Worm (Caenorhabditis elegans) whole organism, midembryonic: ENCODE results near the gene cpar-1.

Experiments
- cog-1 ChIP-seq: sonication (generic microtip); optimal IDR thresholded peaks from 2 replicates; lab custom pipeline; 2016; ENCODE audit warnings: missing genetic modification characterization, missing compliant biosample characterization
- flt-1 ChIP-seq: fragments of 200-800 bp; sonication (Bioruptor generic); IDR thresholded peaks from 2 replicates; pipeline ENCODE4 v1.3.6; 2022; ENCODE audit warnings: missing genetic modification characterization, missing compliant biosample characterization
- med-1 ChIP-seq: sonication (generic microtip); optimal IDR thresholded peaks from 2 replicates; lab custom pipeline; 2017; ENCODE audit warnings: missing genetic modification characterization, mild to moderate bottlenecking, missing compliant biosample characterization, antibody characterized with exemption, missing genetic modification reagents; ENCODE audit not compliant: insufficient read depth
- ref-1 ChIP-seq: fragments of 200-800 bp; sonication (Bioruptor generic); conservative IDR thresholded peaks from 2 replicates; pipeline ENCODE4 v1.3.6; 2022; ENCODE audit warnings: missing genetic modification reagents, missing genetic modification characterization, missing compliant biosample characterization
- ztf-23 ChIP-seq: fragments of 200-800 bp; sonication (Bioruptor generic); IDR thresholded peaks from 2 replicates; pipeline ENCODE4 v1.3.6; 2022; ENCODE audit warnings: missing genetic modification reagents, missing genetic modification characterization, missing compliant biosample characterization
- ztf-29 ChIP-seq: fragments of 200-800 bp; sonication (Bioruptor generic); IDR thresholded peaks from 2 replicates; pipeline ENCODE4 v1.3.6; 2022; ENCODE audit warnings: missing genetic modification reagents, missing genetic modification characterization, missing compliant biosample characterization

ce11 chrIII:9413340-9413739, 20.5 kb upstream of the cpar-1 start, which contains the start of gene T26G10.3:
- TF ChIP-seq ztf-23 (GFP tag; lab: Robert Waterston, UW) = no peak
- TF ChIP-seq ref-1 = no peak
- TF ChIP-seq ztf-29 (GFP tag; lab: Robert Waterston, UW) = no peak
- no peak for TF ChIP-seq med-1 (GFP tag; lab: Kevin White, UChicago)
- TF ChIP-seq flt-1 (GFP tag; lab: Robert Waterston, UW) = no peak
- TF ChIP-seq cog-1 (tag; lab: Kevin White, UChicago) = no peak
